Worm (Caenorhabditis elegans): ENCODE data around the gene T12B3.2.

DNA sequence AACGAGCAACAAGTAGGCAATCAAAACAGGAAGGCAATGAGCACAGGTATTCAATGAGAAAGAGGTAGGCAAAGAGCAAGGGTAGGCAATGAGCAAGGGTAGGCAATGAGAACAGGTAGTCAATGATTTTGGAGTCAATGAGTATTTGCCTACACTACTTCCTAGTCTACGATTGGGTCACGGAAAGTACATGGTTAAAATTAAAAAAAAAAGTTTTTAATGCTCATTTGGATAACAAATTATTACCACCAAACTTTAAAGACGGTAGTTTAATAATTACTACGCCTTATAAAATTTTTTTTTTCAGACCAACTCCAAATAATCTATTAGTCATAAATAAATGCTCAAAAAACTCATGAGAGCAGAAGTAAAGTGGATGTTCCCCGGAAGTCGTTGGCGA lies 5.1 kb downstream of the T12B3.2 start, which contains the start of gene ptp-8:
- no peak for TF ChIP-seq lin-13 (GFP tag; optimal IDR thresholded peaks at IDR 0.05)
- TF ChIP-seq unc-62 (GFP tag; optimal IDR thresholded peaks at IDR 0.05), result no peak
- TF ChIP-seq ZK546.5 (tag; optimal IDR thresholded peaks at IDR 0.05), result no peak
- no peak for TF ChIP-seq snpc-4 (tag; optimal IDR thresholded peaks at IDR 0.05)
- TF ChIP-seq ceh-16 (tag; optimal IDR thresholded peaks at IDR 0.05), result no peak
- TF ChIP-seq aly-2 (tag; optimal IDR thresholded peaks at IDR 0.05), result no peak

Data from whole organism, L2 larva.